Fruit fly (Drosophila melanogaster) whole organism, embryonic: ENCODE results near the gene CG12289.

Experiments used
- Asciz ChIP-seq: fragments of 200-800 bp; sonication (Bioruptor generic); optimal IDR thresholded peaks from 2 replicates; lab custom pipeline; 2017; ENCODE audit warnings: missing biosample characterization, mild to moderate bottlenecking, missing genetic modification characterization, missing genetic modification reagents
- CG10267 ChIP-seq: fragments of 200-800 bp; sonication (Bioruptor generic); optimal IDR thresholded peaks from 2 replicates; lab custom pipeline; 2018; ENCODE audit warnings: missing biosample characterization, mild to moderate bottlenecking, missing genetic modification characterization, moderate library complexity
- CG10321 ChIP-seq: fragments of 200-800 bp; sonication (Bioruptor generic); IDR thresholded peaks from 2 replicates; pipeline ENCODE4 v1.3.6; 2022; ENCODE audit warnings: missing biosample characterization, missing genetic modification characterization
- CG11085 ChIP-seq: fragments of 200-800 bp; sonication (Bioruptor generic); IDR thresholded peaks from 2 replicates; pipeline ENCODE4 v1.3.6; 2022; ENCODE audit warnings: missing biosample characterization, missing genetic modification characterization
- CG11398 ChIP-seq: fragments of 200-800 bp; sonication (Bioruptor generic); optimal IDR thresholded peaks from 2 replicates; lab custom pipeline; 2016; ENCODE audit warnings: missing biosample characterization, missing genetic modification characterization
- CG12391 ChIP-seq: fragments of 200-800 bp; sonication (Bioruptor generic); optimal IDR thresholded peaks from 3 replicates; lab custom pipeline; 2018; ENCODE audit warnings: missing biosample characterization, mild to moderate bottlenecking, missing genetic modification characterization, moderate library complexity
- CG12942 ChIP-seq: fragments of 200-800 bp; sonication (Bioruptor generic); optimal IDR thresholded peaks from 3 replicates; lab custom pipeline; 2016; ENCODE audit warnings: missing biosample characterization, missing genetic modification characterization
- CG13424 ChIP-seq: fragments of 200-800 bp; sonication (Bioruptor generic); optimal IDR thresholded peaks from 2 replicates; lab custom pipeline; 2019; ENCODE audit warnings: missing biosample characterization, mild to moderate bottlenecking, missing genetic modification characterization, moderate library complexity
- CG15269 ChIP-seq: fragments of 200-800 bp; sonication (Bioruptor generic); optimal IDR thresholded peaks from 2 replicates; lab custom pipeline; 2018; ENCODE audit warnings: missing biosample characterization, mild to moderate bottlenecking, missing genetic modification characterization, moderate library complexity
- CG17829 ChIP-seq: fragments of 200-800 bp; optimal IDR thresholded peaks from 2 replicates; lab custom pipeline; 2019; ENCODE audit warnings: missing biosample characterization, mild to moderate bottlenecking, missing genetic modification characterization, moderate library complexity
- CG2678 ChIP-seq: fragments of 200-800 bp; sonication (Bioruptor generic); optimal IDR thresholded peaks from 3 replicates; lab custom pipeline; 2019; ENCODE audit warnings: missing biosample characterization, mild to moderate bottlenecking, missing genetic modification characterization, moderate library complexity
- CG2712 ChIP-seq: fragments of 200-800 bp; optimal IDR thresholded peaks from 3 replicates; lab custom pipeline; 2019; ENCODE audit warnings: missing biosample characterization, mild to moderate bottlenecking, missing genetic modification characterization, moderate library complexity
- CG31224 ChIP-seq: fragments of 200-800 bp; sonication (Bioruptor generic); IDR thresholded peaks from 2 replicates; pipeline ENCODE4 v1.3.6; 2022; ENCODE audit warnings: missing biosample characterization, missing genetic modification characterization
- CG33557 ChIP-seq: fragments of 200-800 bp; sonication (Bioruptor generic); optimal IDR thresholded peaks from 2 replicates; lab custom pipeline; 2019; ENCODE audit warnings: missing biosample characterization, mild to moderate bottlenecking, missing genetic modification characterization, moderate library complexity
- CG3726 ChIP-seq: fragments of 200-800 bp; sonication (Bioruptor generic); IDR thresholded peaks from 3 replicates; pipeline ENCODE4, ENCODE4 v1.3.6; 2022; ENCODE audit warnings: missing biosample characterization, missing genetic modification characterization
- CG3847 ChIP-seq: fragments of 200-800 bp; sonication (Bioruptor generic); IDR thresholded peaks from 2 replicates; pipeline ENCODE4 v1.3.6; 2022; ENCODE audit warnings: missing biosample characterization, missing genetic modification characterization
- CG5245 ChIP-seq: fragments of 200-800 bp; sonication (Bioruptor generic); optimal IDR thresholded peaks from 3 replicates; lab custom pipeline; 2016; ENCODE audit warnings: missing biosample characterization, missing genetic modification characterization
- CG6854 ChIP-seq: fragments of 200-800 bp; sonication (Bioruptor generic); optimal IDR thresholded peaks from 3 replicates; lab custom pipeline; 2017; ENCODE audit warnings: missing biosample characterization, mild to moderate bottlenecking, missing genetic modification characterization
- CG7357 ChIP-seq: fragments of 200-800 bp; sonication (Bioruptor generic); IDR thresholded peaks from 3 replicates; pipeline ENCODE4 v1.3.6; 2022; ENCODE audit warnings: missing biosample characterization, missing genetic modification characterization
- CG9876 ChIP-seq: fragments of 200-800 bp; sonication (Bioruptor generic); optimal IDR thresholded peaks from 2 replicates; lab custom pipeline; 2016; ENCODE audit warnings: missing biosample characterization, missing genetic modification characterization
- D19A ChIP-seq: fragments of 200-800 bp; optimal IDR thresholded peaks from 3 replicates; lab custom pipeline; 2019; ENCODE audit warnings: missing biosample characterization, mild to moderate bottlenecking, missing genetic modification characterization, moderate library complexity
- Dfd ChIP-seq, 2 experiments: fragments of >200 bp; optimal IDR thresholded peaks; 2 replicates each; lab custom pipeline; 2017; ENCODE audit warnings: missing biosample characterization in 2 of 2, missing genetic modification characterization in 2 of 2
- Gsc ChIP-seq: fragments of 200-800 bp; sonication (Bioruptor generic); IDR thresholded peaks from 2 replicates; pipeline ENCODE4 v1.3.6; 2022; ENCODE audit warnings: missing biosample characterization, missing genetic modification characterization
- HmgZ ChIP-seq: fragments of 200-800 bp; sonication (Bioruptor generic); optimal IDR thresholded peaks from 2 replicates; lab custom pipeline; 2018; ENCODE audit warnings: missing biosample characterization, mild to moderate bottlenecking, missing genetic modification characterization
- Oaz ChIP-seq: fragments of 200-800 bp; sonication (Bioruptor generic); IDR thresholded peaks from 2 replicates; pipeline ENCODE4 v1.3.6; 2022; ENCODE audit warnings: missing biosample characterization, missing genetic modification characterization
- Oli ChIP-seq: fragments of 200-800 bp; sonication (Bioruptor generic); optimal IDR thresholded peaks from 2 replicates; lab custom pipeline; 2018; ENCODE audit warnings: missing biosample characterization, mild to moderate bottlenecking, missing genetic modification characterization, moderate library complexity
- PHDP ChIP-seq: fragments of 200-800 bp; sonication (Bioruptor generic); optimal IDR thresholded peaks from 3 replicates; lab custom pipeline; 2018; ENCODE audit warnings: missing biosample characterization, mild to moderate bottlenecking, missing genetic modification characterization, moderate library complexity
- Sox100B ChIP-seq: fragments of 200-800 bp; sonication (Bioruptor generic); optimal IDR thresholded peaks from 3 replicates; lab custom pipeline; 2018; ENCODE audit warnings: missing biosample characterization, mild to moderate bottlenecking, missing genetic modification characterization
- Tbp ChIP-seq: fragments of >200 bp; optimal IDR thresholded peaks from 2 replicates; lab custom pipeline; 2018; ENCODE audit warnings: missing biosample characterization, missing genetic modification characterization
- YL-1 ChIP-seq: fragments of 200-800 bp; sonication (Bioruptor generic); optimal IDR thresholded peaks from 3 replicates; lab custom pipeline; 2017; ENCODE audit warnings: missing biosample characterization, mild to moderate bottlenecking, missing genetic modification characterization
- btn ChIP-seq: fragments of 200-800 bp; sonication (Bioruptor generic); optimal IDR thresholded peaks from 2 replicates; lab custom pipeline; 2016; ENCODE audit warnings: missing biosample characterization, missing genetic modification characterization
- dmrt99B ChIP-seq: fragments of 200-800 bp; sonication (Bioruptor generic); optimal IDR thresholded peaks from 2 replicates; lab custom pipeline; 2018; ENCODE audit warnings: missing biosample characterization, mild to moderate bottlenecking, missing genetic modification characterization, moderate library complexity
- eyg ChIP-seq: fragments of 200-800 bp; sonication (Bioruptor generic); optimal IDR thresholded peaks from 3 replicates; lab custom pipeline; 2016; ENCODE audit warnings: missing biosample characterization, missing genetic modification characterization
- fru ChIP-seq: fragments of >200 bp; optimal IDR thresholded peaks from 2 replicates; lab custom pipeline; 2017
- fu2 ChIP-seq: fragments of 200-800 bp; sonication (Bioruptor generic); optimal IDR thresholded peaks from 2 replicates; lab custom pipeline; 2016; ENCODE audit warnings: missing biosample characterization, missing genetic modification characterization
- grau ChIP-seq: fragments of 200-800 bp; optimal IDR thresholded peaks from 3 replicates; lab custom pipeline; 2019; ENCODE audit warnings: missing biosample characterization, mild to moderate bottlenecking, missing genetic modification characterization, moderate library complexity
- gro ChIP-seq: fragments of 200-800 bp; sonication (Bioruptor generic); optimal IDR thresholded peaks from 2 replicates; lab custom pipeline; 2016; ENCODE audit warnings: missing biosample characterization, missing genetic modification characterization
- h ChIP-seq: fragments of >200 bp; optimal IDR thresholded peaks from 2 replicates; lab custom pipeline; 2017
- hkb ChIP-seq, 2 experiments: fragments of 200-800 bp in 1 of 2; fragments of >200 bp in 1 of 2; sonication (Bioruptor generic) in 1 of 2; IDR thresholded peaks in 1 of 2; optimal IDR thresholded peaks in 1 of 2; 2 replicates each; pipeline versions ENCODE4 v1.3.6 to Lab custom; 2017 to 2022; ENCODE audit warnings: missing biosample characterization in 1 of 2, missing genetic modification characterization in 1 of 2
- maf-S ChIP-seq: fragments of 200-800 bp; sonication (Bioruptor generic); optimal IDR thresholded peaks from 2 replicates; lab custom pipeline; 2016; ENCODE audit warnings: missing biosample characterization, missing genetic modification characterization
- nmo ChIP-seq: fragments of 200-800 bp; sonication (Bioruptor generic); optimal IDR thresholded peaks from 2 replicates; lab custom pipeline; 2018; ENCODE audit warnings: missing biosample characterization, mild to moderate bottlenecking, missing genetic modification characterization, moderate library complexity
- phol ChIP-seq: fragments of 200-800 bp; sonication (Bioruptor generic); optimal IDR thresholded peaks from 3 replicates; lab custom pipeline; 2018; ENCODE audit warnings: missing biosample characterization, mild to moderate bottlenecking, missing genetic modification characterization, moderate library complexity
- sima ChIP-seq: fragments of 200-800 bp; sonication (Bioruptor generic); optimal IDR thresholded peaks from 2 replicates; lab custom pipeline; 2016; ENCODE audit warnings: missing biosample characterization, missing genetic modification characterization
- stwl ChIP-seq: fragments of 200-800 bp; sonication (Bioruptor generic); optimal IDR thresholded peaks from 3 replicates; lab custom pipeline; 2018; ENCODE audit warnings: missing biosample characterization, mild to moderate bottlenecking, missing genetic modification characterization, moderate library complexity
- zfh1 ChIP-seq: fragments of 200-800 bp; sonication (Bioruptor generic); IDR thresholded peaks from 3 replicates; pipeline ENCODE4 v1.3.6; 2022; ENCODE audit warnings: missing biosample characterization, missing genetic modification characterization

CG12289 gene

dm6 chr3L:11444169-11444568 is 14.1 kb downstream of the CG12289 start (continued):
- TF ChIP-seq phol (tag; lab: Kevin White, UChicago) (peak; percentile 22), CG31224 (no peak), CG12942 (GFP tag; lab: Kevin White, UChicago) (no peak), CG9876 (GFP tag; lab: Kevin White, UChicago) (no peak), zfh1 (no peak), CG17829 (tag; lab: Kevin White, UChicago) (peak; percentile 3), h (lab: Kevin White, UChicago) (no peak), fu2 (GFP tag; lab: Kevin White, UChicago) (no peak), Asciz (GFP tag; lab: Kevin White, UChicago) (peak; percentile 13), Oli (peak; percentile 19), Dfd (GFP tag; optimal IDR thresholded peaks at IDR 0.05; lab: Kevin White, UChicago) (no peak), CG5245 (GFP tag; lab: Kevin White, UChicago) (no peak), CG3847 (GFP tag; lab: Robert Waterston, UW) (no peak), Oaz (GFP tag; lab: Robert Waterston, UW) (no peak), CG6854 (GFP tag; lab: Kevin White, UChicago) (no peak), CG33557 (GFP tag; lab: Kevin White, UChicago) (no peak), PHDP (tag; lab: Kevin White, UChicago) (peak; percentile 7), CG2712 (peak; percentile 54), gro (GFP tag; lab: Kevin White, UChicago) (no peak), stwl (tag; lab: Kevin White, UChicago) (no peak), dmrt99B (tag; lab: Kevin White, UChicago) (peak; percentile 65), sima (GFP tag; lab: Kevin White, UChicago) (no peak), CG12391 (tag; lab: Kevin White, UChicago) (peak; percentile 11), btn (GFP tag; lab: Kevin White, UChicago) (no peak), CG11398 (no peak), hkb (optimal IDR thresholded peaks at IDR 0.05; lab: Kevin White, UChicago) (no peak), hkb (GFP tag; IDR thresholded peaks at IDR 0.05; lab: Robert Waterston, UW) (no peak), D19A (peak; percentile 89), HmgZ (tag; lab: Kevin White, UChicago) (no peak), eyg (GFP tag; lab: Kevin White, UChicago) (no peak), CG2678 (tag; lab: Kevin White, UChicago) (peak; percentile 67), fru (lab: Kevin White, UChicago) (no peak), CG13424 (tag; lab: Kevin White, UChicago) (peak; percentile 47), CG11085 (GFP tag; lab: Robert Waterston, UW) (no peak), maf-S (GFP tag; lab: Kevin White, UChicago) (no peak), CG3726 (no peak), YL-1 (no peak), CG10267 (tag; lab: Kevin White, UChicago) (no peak), Sox100B (GFP tag; lab: Kevin White, UChicago) (peak; percentile 62), nmo (GFP tag; lab: Kevin White, UChicago) (peak; percentile 50), Tbp (GFP tag; lab: Kevin White, UChicago) (no peak), CG15269 (tag; lab: Kevin White, UChicago) (peak; percentile 21), Gsc (GFP tag; lab: Robert Waterston, UW) (no peak), grau (tag; lab: Kevin White, UChicago) (peak; percentile 50), CG7357 (GFP tag; lab: Robert Waterston, UW) (no peak), CG10321 (GFP tag; lab: Robert Waterston, UW) (no peak)
- TF ChIP-seq, all 482 proteins: peak for 38
